Worm (Caenorhabditis elegans) whole organism, L4 larva: ENCODE results near the gene flp-1.

ENCODE experiments used
- F10B5.3 ChIP-seq: sonication (generic microtip); optimal IDR thresholded peaks from 2 replicates; lab custom pipeline; 2016; ENCODE audit warnings: mild to moderate bottlenecking, missing genetic modification characterization, missing compliant biosample characterization
- Y75B8A.6 ChIP-seq: fragments of 200-800 bp; sonication (Bioruptor generic); IDR thresholded peaks from 2 replicates; pipeline ENCODE4 v1.3.6; 2022; ENCODE audit warnings: missing genetic modification reagents, missing genetic modification characterization, missing compliant biosample characterization
- ces-1 ChIP-seq: fragments of 150-350 bp; sonication (generic microtip); optimal IDR thresholded peaks from 4 replicates; lab custom pipeline; 2014; ENCODE audit warnings: missing biosample characterization, missing genetic modification reagents, missing genetic modification characterization
- ctbp-1 ChIP-seq: fragments of 200-800 bp; sonication (Bioruptor generic); IDR thresholded peaks from 2 replicates; pipeline ENCODE4 v1.3.6; 2022; ENCODE audit warnings: missing genetic modification reagents, missing genetic modification characterization, missing compliant biosample characterization
- daf-12 ChIP-seq: fragments of 150-350 bp; optimal IDR thresholded peaks from 2 replicates; lab custom pipeline; 2014; ENCODE audit warnings: missing biosample characterization, missing genetic modification reagents, missing genetic modification characterization
- daf-16 ChIP-seq, 3 experiments: sonication (generic microtip); optimal IDR thresholded peaks; 2 replicates each; lab custom pipeline; 2016 to 2017; ENCODE audit warnings: missing genetic modification characterization in 3 of 3, missing genetic modification reagents in 3 of 3, mild to moderate bottlenecking in 2 of 3, missing compliant biosample characterization in 2 of 3, missing biosample characterization in 1 of 3, moderate library complexity in 1 of 3
- dmd-6 ChIP-seq: fragments of 200-800 bp; sonication (Bioruptor generic); IDR thresholded peaks from 2 replicates; pipeline ENCODE4 v1.3.6; 2022; ENCODE audit warnings: missing genetic modification reagents, missing genetic modification characterization, missing compliant biosample characterization
- dpl-1 ChIP-seq: fragments of 150-350 bp; optimal IDR thresholded peaks from 2 replicates; lab custom pipeline; 2014; ENCODE audit warnings: missing biosample characterization, missing genetic modification reagents, missing genetic modification characterization
- duxl-1 ChIP-seq: sonication (generic microtip); optimal IDR thresholded peaks from 2 replicates; lab custom pipeline; 2016; ENCODE audit warnings: mild to moderate bottlenecking, missing genetic modification characterization, moderate library complexity, missing compliant biosample characterization; ENCODE audit not compliant: poor library complexity
- dve-1 ChIP-seq: sonication (generic microtip); optimal IDR thresholded peaks from 2 replicates; lab custom pipeline; 2017; ENCODE audit warnings: antibody characterized with exemption, mild to moderate bottlenecking, missing genetic modification characterization, missing compliant biosample characterization; ENCODE audit not compliant: insufficient read depth
- egl-27 ChIP-seq: sonication (generic microtip); optimal IDR thresholded peaks from 3 replicates; lab custom pipeline; 2017; ENCODE audit warnings: missing biosample characterization, missing genetic modification reagents, missing genetic modification characterization
- egl-43 ChIP-seq: fragments of 200-800 bp; sonication (Bioruptor generic); IDR thresholded peaks from 2 replicates; pipeline ENCODE4 v1.3.6; 2022; ENCODE audit warnings: missing genetic modification reagents, missing genetic modification characterization, missing compliant biosample characterization
- fkh-10 ChIP-seq: fragments of 150-350 bp; optimal IDR thresholded peaks from 2 replicates; lab custom pipeline; 2014; ENCODE audit warnings: missing biosample characterization, missing genetic modification reagents, missing genetic modification characterization
- hif-1 ChIP-seq, 2 experiments: sonication (generic microtip); optimal IDR thresholded peaks; 2 replicates each; lab custom pipeline; 2016 to 2017; ENCODE audit warnings: missing compliant biosample characterization in 2 of 2, missing genetic modification characterization in 2 of 2, missing genetic modification reagents in 2 of 2, missing genotype in 2 of 2, mild to moderate bottlenecking in 1 of 2
- hlh-11 ChIP-seq: fragments of 200-800 bp; sonication (Bioruptor generic); optimal IDR thresholded peaks from 2 replicates; lab custom pipeline; 2018; ENCODE audit warnings: mild to moderate bottlenecking, missing genetic modification characterization, missing compliant biosample characterization
- hmg-1.1 ChIP-seq: fragments of 200-800 bp; sonication (Bioruptor generic); IDR thresholded peaks from 2 replicates; pipeline ENCODE4 v1.3.6; 2022; ENCODE audit warnings: missing genetic modification reagents, missing genetic modification characterization, missing compliant biosample characterization
- lin-1 ChIP-seq: fragments of 200-800 bp; sonication (Bioruptor generic); IDR thresholded peaks from 2 replicates; pipeline ENCODE4 v1.3.6; 2022; ENCODE audit warnings: missing genetic modification reagents, missing genetic modification characterization, missing compliant biosample characterization
- lin-13 ChIP-seq: fragments of 150-350 bp; optimal IDR thresholded peaks from 2 replicates; lab custom pipeline; 2014; ENCODE audit warnings: missing biosample characterization, missing genetic modification reagents, missing genetic modification characterization
- lin-38 ChIP-seq: fragments of 200-800 bp; sonication (Bioruptor generic); IDR thresholded peaks from 2 replicates; pipeline ENCODE4 v1.3.6; 2022; ENCODE audit warnings: missing genetic modification reagents, missing genetic modification characterization, missing compliant biosample characterization
- lsy-2 ChIP-seq, 2 experiments: fragments of 150-350 bp in 1 of 2; sonication (generic microtip) in 1 of 2; optimal IDR thresholded peaks; 2 replicates each; lab custom pipeline; 2014 to 2017; ENCODE audit warnings: missing biosample characterization in 2 of 2, missing genetic modification characterization in 2 of 2
- madf-5 ChIP-seq, 2 experiments: fragments of 200-800 bp; sonication (Bioruptor generic); IDR thresholded peaks; 2 replicates each; pipeline ENCODE4 v1.3.6; 2022; ENCODE audit warnings: missing compliant biosample characterization in 2 of 2, missing genetic modification characterization in 2 of 2
- madf-9 ChIP-seq: fragments of 200-800 bp; sonication (Bioruptor generic); conservative IDR thresholded peaks from 2 replicates; pipeline ENCODE4 v1.3.6; 2022; ENCODE audit warnings: missing genetic modification reagents, missing genetic modification characterization, missing compliant biosample characterization
- mdl-1 ChIP-seq, 2 experiments: fragments of 150-350 bp in 1 of 2; sonication (generic microtip) in 1 of 2; optimal IDR thresholded peaks; 2 replicates each; lab custom pipeline; 2014 to 2017; ENCODE audit warnings: missing biosample characterization in 2 of 2, missing genetic modification characterization in 2 of 2
- mdt-29 ChIP-seq: fragments of 200-800 bp; sonication (Bioruptor generic); IDR thresholded peaks from 2 replicates; pipeline ENCODE4 v1.3.6; 2022; ENCODE audit warnings: missing genetic modification reagents, missing genetic modification characterization, missing compliant biosample characterization
- mes-2 ChIP-seq: sonication (generic microtip); optimal IDR thresholded peaks from 2 replicates; lab custom pipeline; 2016; ENCODE audit warnings: missing genotype, mild to moderate bottlenecking, missing genetic modification characterization, missing compliant biosample characterization; ENCODE audit not compliant: poor library complexity, severe bottlenecking
- mxl-3 ChIP-seq: fragments of 200-800 bp; sonication (Bioruptor generic); optimal IDR thresholded peaks from 2 replicates; lab custom pipeline; 2018; ENCODE audit warnings: mild to moderate bottlenecking, missing genetic modification characterization, missing compliant biosample characterization
- nhr-11 ChIP-seq: fragments of 150-350 bp; optimal IDR thresholded peaks from 2 replicates; lab custom pipeline; 2014; ENCODE audit warnings: missing biosample characterization, missing genetic modification characterization
- nhr-28 ChIP-seq: fragments of 150-350 bp; optimal IDR thresholded peaks from 2 replicates; lab custom pipeline; 2014; ENCODE audit warnings: missing biosample characterization, missing genetic modification characterization
- nhr-76 ChIP-seq: fragments of 150-350 bp; optimal IDR thresholded peaks from 2 replicates; lab custom pipeline; 2014; ENCODE audit warnings: missing biosample characterization, missing genetic modification characterization
- nhr-77 ChIP-seq: fragments of 150-350 bp; optimal IDR thresholded peaks from 2 replicates; lab custom pipeline; 2014; ENCODE audit warnings: missing biosample characterization, missing genetic modification characterization
- php-3 ChIP-seq: fragments of 200-800 bp; sonication (Bioruptor generic); IDR thresholded peaks from 2 replicates; pipeline ENCODE4 v1.3.6; 2022; ENCODE audit warnings: missing genetic modification reagents, missing genetic modification characterization, missing compliant biosample characterization
- pqm-1 ChIP-seq: sonication (generic microtip); optimal IDR thresholded peaks from 2 replicates; lab custom pipeline; 2017; ENCODE audit warnings: missing biosample characterization, missing genetic modification characterization
- sdz-12 ChIP-seq: fragments of 200-800 bp; sonication (Bioruptor generic); optimal IDR thresholded peaks from 2 replicates; lab custom pipeline; 2018; ENCODE audit warnings: mild to moderate bottlenecking, missing genetic modification characterization, missing compliant biosample characterization
- spr-3 ChIP-seq: fragments of 200-800 bp; sonication (Bioruptor generic); optimal IDR thresholded peaks from 2 replicates; lab custom pipeline; 2018; ENCODE audit warnings: mild to moderate bottlenecking, missing genetic modification characterization, missing compliant biosample characterization
- tra-1 ChIP-seq: fragments of 200-800 bp; sonication (Bioruptor generic); IDR thresholded peaks from 2 replicates; pipeline ENCODE4 v1.3.6; 2022; ENCODE audit warnings: missing genetic modification reagents, missing genetic modification characterization, missing compliant biosample characterization
- unc-130 ChIP-seq: sonication (generic microtip); optimal IDR thresholded peaks from 2 replicates; lab custom pipeline; 2016; ENCODE audit warnings: missing genetic modification reagents, missing genetic modification characterization, missing compliant biosample characterization
- zfp-2 ChIP-seq: sonication (generic microtip); optimal IDR thresholded peaks from 2 replicates; lab custom pipeline; 2016; ENCODE audit warnings: mild to moderate bottlenecking, missing genetic modification characterization, missing compliant biosample characterization
- zip-2 ChIP-seq: fragments of 150-350 bp; optimal IDR thresholded peaks from 2 replicates; lab custom pipeline; 2014; ENCODE audit warnings: missing biosample characterization, missing genetic modification characterization
- ztf-7 ChIP-seq: fragments of 150-350 bp; optimal IDR thresholded peaks from 2 replicates; lab custom pipeline; 2014; ENCODE audit warnings: missing biosample characterization, missing genetic modification characterization

The flp-1 gene

DNA sequence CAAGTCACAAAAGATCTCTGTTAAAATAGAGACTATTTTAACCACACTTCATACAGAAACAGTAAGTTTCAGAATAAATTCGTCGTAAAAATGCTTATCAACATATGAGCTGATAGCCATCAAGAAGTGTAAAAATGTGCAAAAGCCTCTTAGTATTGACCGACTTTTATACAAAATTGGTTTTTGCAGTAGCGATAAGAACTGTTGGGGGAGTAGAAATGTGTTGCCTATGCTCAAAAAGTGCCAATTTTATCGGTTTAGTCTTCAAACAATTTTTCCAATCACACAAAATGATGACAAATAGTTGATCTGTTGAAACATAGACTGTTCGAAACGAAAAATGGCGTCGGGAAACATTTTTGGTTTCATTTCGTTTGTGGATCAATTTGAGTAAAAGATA, 15.4 kb downstream of the flp-1 start:
- no peak for TF ChIP-seq lin-13 (GFP tag; lab: Kevin White, UChicago)
- TF ChIP-seq daf-16 (GFP tag; optimal IDR thresholded peaks at IDR 0.05; lab: Kevin White, UChicago) = no peak
- peak; percentile 93 for TF ChIP-seq daf-16 (tag; optimal IDR thresholded peaks at IDR 0.05; lab: Kevin White, UChicago)
- no peak for TF ChIP-seq lin-38 (GFP tag; lab: Robert Waterston, UW)
- peak; percentile 54; the same call in 1 of the 2 replicates for TF ChIP-seq tra-1 (GFP tag; lab: Robert Waterston, UW)
- TF ChIP-seq nhr-28 (tag; lab: Kevin White, UChicago) = peak; percentile 79
- TF ChIP-seq hlh-11 = peak; percentile 79
- no peak for TF ChIP-seq egl-27 (tag; lab: Kevin White, UChicago)
- no peak for TF ChIP-seq mxl-3 (GFP tag; lab: Kevin White, UChicago)
- TF ChIP-seq dmd-6 (GFP tag; lab: Robert Waterston, UW) = peak; percentile 96
- no peak for TF ChIP-seq daf-12
- no peak for TF ChIP-seq ces-1 (GFP tag; lab: Kevin White, UChicago)
- TF ChIP-seq php-3 = peak; percentile 84
- peak; percentile 57 for TF ChIP-seq nhr-77 (tag; lab: Kevin White, UChicago)
- TF ChIP-seq mdl-1 (tag; optimal IDR thresholded peaks at IDR 0.05; lab: Kevin White, UChicago) = no peak
- no peak for TF ChIP-seq mdt-29
- no peak for TF ChIP-seq unc-130 (GFP tag; lab: Kevin White, UChicago)
- TF ChIP-seq duxl-1 (tag; lab: Kevin White, UChicago) = no peak
- no peak for TF ChIP-seq dve-1 (tag; lab: Kevin White, UChicago)
- TF ChIP-seq spr-3 (GFP tag; lab: Kevin White, UChicago) = no peak
- TF ChIP-seq madf-9 = no peak
- TF ChIP-seq mes-2 = no peak
- TF ChIP-seq pqm-1 (tag; lab: Kevin White, UChicago) = peak; percentile 96

- TF ChIP-seq nhr-76 (tag; lab: Kevin White, UChicago) (no peak), egl-43 (GFP tag; lab: Robert Waterston, UW) (no peak), zip-2 (no peak), hif-1 (tag; optimal IDR thresholded peaks at IDR 0.05; lab: Kevin White, UChicago) (no peak)
Measured at ce11 chrIV:9165027-9165426, 20.5 kb downstream of the flp-1 start, which contains the start of gene pcp-2. Gene pcp-2 (minus strand): TSS chrIV:9165127.

DNA sequence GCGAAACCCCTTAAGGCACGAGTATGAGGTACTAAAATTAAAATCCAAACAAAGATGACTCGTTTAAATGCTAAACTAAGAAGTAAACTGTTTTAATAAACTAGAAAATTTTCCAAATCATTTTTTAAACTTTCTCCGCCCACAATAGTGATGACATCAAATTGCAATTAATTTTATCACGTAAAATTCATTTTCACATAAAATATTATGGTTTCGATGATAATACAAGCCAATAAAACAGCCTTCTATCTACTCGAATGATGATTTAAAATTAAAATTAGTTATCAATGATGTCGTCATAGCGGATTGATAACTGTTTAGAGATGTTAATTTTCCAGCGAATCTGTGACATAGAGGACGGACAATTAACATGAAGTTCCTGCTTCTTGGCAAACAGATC, 21.2 kb downstream of the flp-1 start, which contains the start of gene C07C7.3:
Gene C07C7.3 (plus strand): TSS at position 371 of the 400 bp plus-strand sequence.
- no peak for TF ChIP-seq daf-16 (GFP tag; optimal IDR thresholded peaks at IDR 0.05; lab: Kevin White, UChicago)
- peak; percentile 53 for TF ChIP-seq daf-16 (tag; optimal IDR thresholded peaks at IDR 0.05; lab: Kevin White, UChicago)
- no peak for TF ChIP-seq lin-1 (GFP tag; lab: Robert Waterston, UW)
- peak; percentile 31 for TF ChIP-seq pqm-1 (tag; lab: Kevin White, UChicago)
- peak; percentile 97 for TF ChIP-seq php-3

DNA sequence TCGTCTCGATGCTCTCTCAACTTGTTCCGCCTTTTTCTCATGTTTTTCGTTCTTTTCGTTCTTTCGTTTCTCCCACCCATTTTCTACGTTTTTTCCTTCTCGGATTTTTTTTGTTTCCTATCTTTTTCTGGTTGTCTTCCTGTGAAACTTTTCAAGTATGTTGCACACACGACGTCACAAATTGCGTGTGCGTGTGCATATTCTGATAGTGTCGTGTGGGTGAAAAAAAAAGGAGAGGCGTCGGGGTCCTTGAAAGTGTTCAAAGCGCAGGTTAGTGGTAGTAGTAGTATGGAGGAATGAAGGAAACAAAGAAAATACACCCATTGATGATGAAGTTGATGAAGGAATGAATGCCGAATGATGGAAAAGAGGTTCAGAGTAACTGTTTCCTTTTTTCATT, 25.3 kb downstream of the flp-1 start:
- no peak for TF ChIP-seq sdz-12 (GFP tag; lab: Kevin White, UChicago)
- peak; percentile 75 for TF ChIP-seq fkh-10 (GFP tag; lab: Kevin White, UChicago)
- TF ChIP-seq, all 104 proteins: peak for 1

DNA sequence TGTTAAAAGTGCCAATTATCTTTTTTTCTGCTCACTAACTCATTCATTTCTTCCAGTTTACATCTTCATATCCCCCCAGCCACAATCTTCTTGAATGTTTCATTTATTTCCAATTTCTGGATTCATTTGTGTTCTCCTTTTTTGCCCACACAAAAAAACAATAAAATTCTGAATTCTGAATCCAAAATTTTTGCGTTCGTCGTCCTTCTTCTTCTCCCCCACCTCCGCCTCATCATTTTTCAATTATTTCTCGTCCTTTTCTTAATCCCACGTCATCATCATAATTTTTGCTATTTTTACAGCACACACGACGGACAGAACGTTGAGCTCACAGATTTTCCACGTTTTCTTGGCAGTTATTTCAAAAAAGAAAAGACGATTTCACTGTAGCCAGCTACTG, 40.0 kb downstream of the flp-1 start, which contains the start of gene C07C7.1:
Gene C07C7.1 (plus strand): TSS at position 301 of the 400 bp plus-strand sequence.
- TF ChIP-seq mxl-3 (GFP tag; lab: Kevin White, UChicago) = no peak
- TF ChIP-seq zfp-2 (tag; lab: Kevin White, UChicago) = no peak
- TF ChIP-seq F10B5.3 (tag; lab: Kevin White, UChicago) = no peak
- no peak for TF ChIP-seq hmg-1.1 (GFP tag; lab: Robert Waterston, UW)
- TF ChIP-seq madf-5 (GFP tag; IDR thresholded peaks at IDR 0.05; lab: Robert Waterston, UW) = no peak
- no peak for TF ChIP-seq ztf-7 (tag; lab: Kevin White, UChicago)
- no peak for TF ChIP-seq Y75B8A.6 (GFP tag; lab: Robert Waterston, UW)
- TF ChIP-seq nhr-11 (tag; lab: Kevin White, UChicago) = no peak
- TF ChIP-seq lsy-2 (tag; optimal IDR thresholded peaks at IDR 0.05; lab: Kevin White, UChicago) = no peak
- TF ChIP-seq dpl-1 = no peak
- TF ChIP-seq dve-1 (tag; lab: Kevin White, UChicago) = no peak
- TF ChIP-seq pqm-1 (tag; lab: Kevin White, UChicago) = no peak
- no peak for TF ChIP-seq zip-2
- no peak for TF ChIP-seq ctbp-1 (GFP tag; lab: Robert Waterston, UW)
- no peak for TF ChIP-seq hlh-11
- TF ChIP-seq daf-12 = no peak
